Worm (Caenorhabditis elegans): ENCODE results near the gene aff-1.

DNA sequence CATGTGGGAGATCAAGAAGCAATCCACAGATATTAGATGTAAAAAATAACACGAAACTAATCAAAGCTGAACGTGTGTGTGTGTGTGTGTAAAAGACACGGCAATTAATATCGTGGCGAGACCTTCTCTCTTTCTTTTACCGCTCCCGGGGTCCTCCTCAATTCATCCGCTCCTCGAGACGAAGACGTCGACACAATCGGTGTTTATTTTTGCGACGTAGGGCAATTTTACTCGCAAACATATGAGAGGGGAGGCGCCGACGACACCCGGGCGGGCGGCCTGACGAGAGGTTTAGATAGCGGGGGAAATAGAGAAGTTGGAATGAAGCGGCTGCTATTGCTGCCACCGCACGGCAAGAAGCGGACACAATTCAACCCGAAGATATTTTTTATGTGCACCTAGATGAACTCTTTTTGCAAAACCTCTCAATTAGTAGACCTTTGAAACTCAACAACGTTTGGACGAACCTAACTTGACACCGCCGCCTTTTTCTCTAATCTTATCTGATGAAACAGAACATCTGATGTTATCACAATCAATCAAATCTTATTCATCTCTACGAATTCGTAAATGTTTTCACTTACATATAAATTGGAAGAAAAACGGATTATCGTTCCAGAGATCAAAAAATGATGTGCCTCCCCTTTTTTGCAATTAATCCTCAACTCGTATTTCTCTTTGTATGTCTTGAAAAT, 30.7 kb downstream of the aff-1 start:
- TF ChIP-seq elt-2 (tag; optimal IDR thresholded peaks at IDR 0.05) (no peak), dpl-1 (GFP tag; optimal IDR thresholded peaks at IDR 0.05) (no peak), fos-1 (tag; optimal IDR thresholded peaks at IDR 0.05) (no peak), snpc-4 (tag; optimal IDR thresholded peaks at IDR 0.05) (no peak), elt-3 (tag; optimal IDR thresholded peaks at IDR 0.05) (no peak), unc-98 (GFP tag; IDR thresholded peaks at IDR 0.05) (no peak), tbx-2 (tag; optimal IDR thresholded peaks at IDR 0.05) (no peak), efl-1 (optimal IDR thresholded peaks at IDR 0.05) (no peak), efl-1 (GFP tag; optimal IDR thresholded peaks at IDR 0.05 in 1 of 2) (peak in 1 of 2 experiments; percentile 70)

All from whole organism, L1 larva.